Worm (Caenorhabditis elegans): ENCODE results near the gene nhr-91.

The nhr-91 gene

DNA sequence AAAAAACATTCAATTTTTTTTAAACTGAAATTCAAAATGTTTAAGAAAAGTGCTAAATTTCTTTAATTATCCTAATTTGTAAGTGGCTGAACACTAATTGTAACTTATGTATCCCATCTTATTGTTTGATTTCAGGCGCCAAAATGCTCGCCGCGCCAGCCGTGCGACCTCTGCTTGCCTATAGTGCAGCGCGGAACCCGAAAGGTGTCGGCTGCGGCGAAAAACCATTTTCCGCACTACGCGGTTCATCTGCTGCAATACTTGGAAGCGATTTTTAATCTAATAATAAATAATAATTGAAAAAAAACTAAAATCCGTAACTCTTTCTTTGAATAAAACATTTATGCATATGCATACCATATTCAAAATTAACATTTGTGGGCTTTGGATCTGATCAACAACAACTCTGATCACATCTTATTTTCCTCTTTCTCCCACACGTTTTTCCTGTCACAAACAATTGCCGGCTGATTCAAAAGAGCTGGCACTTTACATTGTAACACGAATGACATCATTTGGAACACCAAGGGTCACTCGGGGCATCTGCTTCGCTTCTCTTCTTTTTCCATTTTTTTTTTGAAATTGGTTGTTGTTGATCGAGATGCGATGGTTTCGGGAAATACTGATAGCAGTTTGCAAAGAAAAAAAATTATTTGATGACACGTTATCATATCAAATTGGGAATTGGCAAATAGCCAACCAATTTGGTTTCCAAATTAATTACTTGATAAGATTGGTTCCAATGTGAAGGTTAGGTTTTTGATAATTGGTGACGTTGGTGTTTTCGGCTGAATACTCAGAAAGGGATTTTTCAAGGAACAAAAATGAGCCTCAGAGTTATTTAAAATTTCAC lies 36.4 kb downstream of the nhr-91 start (continued):
- TF ChIP-seq cey-2 (tag; optimal IDR thresholded peaks at IDR 0.05; ENCODE audit: borderline replicate concordance, insufficient read depth) (no peak), T26A8.4 (GFP tag; IDR thresholded peaks at IDR 0.05) (no peak), nhr-237 (tag; optimal IDR thresholded peaks at IDR 0.05) (no peak), ztf-7 (tag; optimal IDR thresholded peaks at IDR 0.05) (no peak), F49E8.2 (tag; optimal IDR thresholded peaks at IDR 0.05; ENCODE audit: borderline replicate concordance) (no peak), mdl-1 (tag; optimal IDR thresholded peaks at IDR 0.05) (peak in 1 of 2 experiments; percentile 44), D1046.2 (GFP tag; IDR thresholded peaks at IDR 0.05) (no peak), lir-3 (tag; optimal IDR thresholded peaks at IDR 0.05) (no peak), pqm-1 (tag; optimal IDR thresholded peaks at IDR 0.05) (peak; percentile 8), nhr-6 (tag; optimal IDR thresholded peaks at IDR 0.05) (peak; percentile 4), Y48G9A.11 (GFP tag; IDR thresholded peaks at IDR 0.05) (no peak), jun-1 (tag; optimal IDR thresholded peaks at IDR 0.05) (no peak), hlh-11 (tag; optimal IDR thresholded peaks at IDR 0.05) (peak; percentile 81), nhr-76 (tag; optimal IDR thresholded peaks at IDR 0.05) (no peak), lin-15B (tag; optimal IDR thresholded peaks at IDR 0.05) (no peak), dpl-1 (GFP tag; optimal IDR thresholded peaks at IDR 0.05) (no peak), fos-1 (tag; optimal IDR thresholded peaks at IDR 0.05) (no peak), dve-1 (tag; optimal IDR thresholded peaks at IDR 0.05; ENCODE audit: insufficient read depth) (peak; percentile 0), set-16 (GFP tag; IDR thresholded peaks at IDR 0.05) (0 out of 2 replicates have a peak, but pooled peaks have one; percentile 15), spr-1 (tag; optimal IDR thresholded peaks at IDR 0.05) (no peak), snpc-4 (tag; optimal IDR thresholded peaks at IDR 0.05) (peak; percentile 79), nhr-102 (tag; optimal IDR thresholded peaks at IDR 0.05) (no peak), nhr-77 (tag; optimal IDR thresholded peaks at IDR 0.05) (peak; percentile 15), attf-4 (tag; optimal IDR thresholded peaks at IDR 0.05) (no peak), mes-2 (tag; optimal IDR thresholded peaks at IDR 0.05; ENCODE audit: poor library complexity, severe bottlenecking) (peak; percentile 29), fkh-10 (GFP tag; optimal IDR thresholded peaks at IDR 0.05) (no peak), nhr-48 (tag; optimal IDR thresholded peaks at IDR 0.05) (no peak), F37D6.2 (tag; optimal IDR thresholded peaks at IDR 0.05) (no peak), hmg-1.1 (GFP tag; IDR thresholded peaks at IDR 0.05) (no peak), ZK546.5 (tag; optimal IDR thresholded peaks at IDR 0.05) (no peak), duxl-1 (tag; optimal IDR thresholded peaks at IDR 0.05; ENCODE audit: poor library complexity) (no peak), ztf-11 (tag; optimal IDR thresholded peaks at IDR 0.05) (no peak), ceh-44 (GFP tag; IDR thresholded peaks at IDR 0.05) (no peak), ceh-28 (tag; optimal IDR thresholded peaks at IDR 0.05) (no peak), zip-11 (GFP tag; IDR thresholded peaks at IDR 0.05) (no peak), zfp-3 (GFP tag; conservative IDR thresholded peaks at IDR 0.05) (no peak), Y5F2A.4 (GFP tag; optimal IDR thresholded peaks at IDR 0.05) (no peak), mep-1 (tag; optimal IDR thresholded peaks at IDR 0.05) (peak; percentile 23), arid-1 (GFP tag; conservative IDR thresholded peaks at IDR 0.05) (no peak), nhr-25 (tag; optimal IDR thresholded peaks at IDR 0.05; ENCODE audit: borderline replicate concordance, insufficient read depth) (no peak), lin-29 (GFP tag; IDR thresholded peaks at IDR 0.05) (no peak), egl-43 (GFP tag; IDR thresholded peaks at IDR 0.05) (no peak)

Measured in whole organism, L4 larva.